Fruit fly (Drosophila melanogaster): ENCODE measurements around the gene Arglu1.

Gene Arglu1

DNA sequence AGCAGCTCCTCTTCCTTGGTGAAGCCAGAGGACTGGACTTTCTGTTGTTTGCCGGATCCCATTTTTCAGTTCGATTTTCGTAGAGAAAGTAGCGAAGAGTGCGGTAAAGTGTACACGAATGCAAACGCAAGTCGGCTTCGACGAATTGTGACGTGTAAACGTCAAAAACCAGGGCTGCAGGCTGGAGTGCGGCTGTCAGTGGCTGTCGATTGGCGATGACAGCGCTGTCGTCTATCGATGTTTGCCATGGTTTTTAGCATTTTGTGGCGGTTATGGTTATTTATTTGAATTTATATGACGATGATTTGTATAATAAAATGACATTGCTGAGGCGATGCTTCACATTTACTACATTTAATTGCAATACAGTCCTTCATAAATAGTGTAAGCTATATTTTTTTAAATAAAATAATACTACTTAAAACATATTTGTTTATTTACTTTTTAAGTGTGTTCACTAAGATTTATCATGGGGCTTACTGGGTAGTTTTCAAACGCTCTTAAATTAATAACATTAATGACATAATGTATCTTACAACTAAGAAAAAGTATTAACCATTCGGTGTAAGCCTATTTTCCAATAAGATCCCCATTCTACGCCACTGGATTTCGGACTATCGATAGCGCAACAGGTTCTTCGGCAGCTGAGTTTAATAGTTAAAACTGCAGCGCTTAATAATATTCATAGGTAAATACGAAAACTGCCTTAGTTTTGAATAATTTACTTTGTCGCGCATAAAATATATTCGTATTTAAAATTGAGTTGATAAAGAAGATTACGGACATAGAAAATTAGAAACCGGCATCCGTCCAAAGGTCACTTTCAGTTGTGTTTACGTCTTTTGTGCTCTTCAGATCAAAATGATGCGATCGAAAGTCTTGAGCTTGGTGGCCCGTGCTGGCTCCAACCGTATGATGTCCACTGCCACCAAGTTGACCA lies 19.6 kb downstream of the Arglu1 start, which contains the start of the genes CG5885 and CG4598 (continued):
- TF ChIP-seq caup (GFP tag; optimal IDR thresholded peaks at IDR 0.05; ENCODE audit: severe bottlenecking): peak; percentile 59
- peak; percentile 44 for TF ChIP-seq Abd-B (GFP tag; optimal IDR thresholded peaks at IDR 0.05)
- no peak for TF ChIP-seq jigr1 (GFP tag; IDR thresholded peaks at IDR 0.05)
- no peak for TF ChIP-seq CG8089 (GFP tag; optimal IDR thresholded peaks at IDR 0.05)
- peak; percentile 73 for TF ChIP-seq gsb-n (tag; optimal IDR thresholded peaks at IDR 0.05)
- TF ChIP-seq sqz (GFP tag; optimal IDR thresholded peaks at IDR 0.05): no peak
- TF ChIP-seq CG6272 (GFP tag; IDR thresholded peaks at IDR 0.05): no peak; the same call in 1 of the 2 replicates
- TF ChIP-seq CG15479 (GFP tag; optimal IDR thresholded peaks at IDR 0.05): no peak
- 0 out of 2 replicates have a peak, but pooled peaks have one; percentile 28 for TF ChIP-seq CG11696 (GFP tag; IDR thresholded peaks at IDR 0.05)
- peak; percentile 80 for TF ChIP-seq unc-4 (GFP tag; IDR thresholded peaks at IDR 0.05; ENCODE audit: partially characterized antibody)
- 0 out of 2 replicates have a peak, but pooled peaks have one; percentile 37 for TF ChIP-seq CG2129 (GFP tag; IDR thresholded peaks at IDR 0.05; ENCODE audit: partially characterized antibody)
- TF ChIP-seq Lhr (GFP tag; optimal IDR thresholded peaks at IDR 0.05): peak; percentile 44
- TF ChIP-seq Rx (GFP tag; IDR thresholded peaks at IDR 0.05): peak; percentile 35; the same call in 1 of the 2 replicates
- peak; percentile 77 for TF ChIP-seq Dll (GFP tag; IDR thresholded peaks at IDR 0.05; ENCODE audit: partially characterized antibody)
- peak; percentile 70 for TF ChIP-seq unpg (GFP tag; optimal IDR thresholded peaks at IDR 0.05)
- no peak; the same call in 1 of the 3 replicates for TF ChIP-seq CG14050 (GFP tag; IDR thresholded peaks at IDR 0.05)
- TF ChIP-seq CG17186 (GFP tag; optimal IDR thresholded peaks at IDR 0.05): peak; percentile 71
- TF ChIP-seq sens-2 (GFP tag; IDR thresholded peaks at IDR 0.05): peak; percentile 72; the same call in 1 of the 2 replicates
- no peak for TF ChIP-seq CHES-1-like (GFP tag; optimal IDR thresholded peaks at IDR 0.05)
- peak in 1 of 3 experiments; percentile 71 for TF ChIP-seq lola (GFP tag; optimal IDR thresholded peaks at IDR 0.05)
- peak; percentile 75 for TF ChIP-seq Hmr (GFP tag; optimal IDR thresholded peaks at IDR 0.05)
- TF ChIP-seq CG30403 (GFP tag; optimal IDR thresholded peaks at IDR 0.05): peak; percentile 77
- no peak; the same call in 1 of the 2 replicates for TF ChIP-seq sim (GFP tag; IDR thresholded peaks at IDR 0.05)
- TF ChIP-seq CG11456 (GFP tag; IDR thresholded peaks at IDR 0.05): peak; percentile 63
- TF ChIP-seq Gsc (GFP tag; IDR thresholded peaks at IDR 0.05): no peak
- TF ChIP-seq CG18619 (GFP tag; optimal IDR thresholded peaks at IDR 0.05): peak; percentile 69
- TF ChIP-seq Mrtf (GFP tag; IDR thresholded peaks at IDR 0.05): peak; percentile 65; the same call in 2 of the 3 replicates
- peak; percentile 89 for TF ChIP-seq YL-1 (GFP tag; optimal IDR thresholded peaks at IDR 0.05)
- peak; percentile 66; the same call in 2 of the 3 replicates for TF ChIP-seq CG11695 (GFP tag; IDR thresholded peaks at IDR 0.05)
- peak; percentile 56 for TF ChIP-seq CG15696 (tag; optimal IDR thresholded peaks at IDR 0.05)
- TF ChIP-seq ftz-f1 (GFP tag; optimal IDR thresholded peaks at IDR 0.05): no peak
- TF ChIP-seq CG7556 (GFP tag; optimal IDR thresholded peaks at IDR 0.05): peak; percentile 71
- peak; percentile 54 for TF ChIP-seq chn (GFP tag; optimal IDR thresholded peaks at IDR 0.05)
- TF ChIP-seq CG12219 (GFP tag; optimal IDR thresholded peaks at IDR 0.05): peak; percentile 59
- no peak for TF ChIP-seq CG4404 (GFP tag; IDR thresholded peaks at IDR 0.05)
- no peak for TF ChIP-seq Dip2 (GFP tag; IDR thresholded peaks at IDR 0.05)
- TF ChIP-seq NFAT (GFP tag; IDR thresholded peaks at IDR 0.05): peak; percentile 50
- peak; percentile 3 for TF ChIP-seq CG34376 (GFP tag; optimal IDR thresholded peaks at IDR 0.05)
- 0 out of 2 replicates have a peak, but pooled peaks have one; percentile 13 for TF ChIP-seq CG16779 (GFP tag; IDR thresholded peaks at IDR 0.05)
- peak; percentile 55; the same call in 1 of the 2 replicates for TF ChIP-seq onecut (GFP tag; IDR thresholded peaks at IDR 0.05)
- TF ChIP-seq sr (GFP tag; IDR thresholded peaks at IDR 0.05): no peak; the same call in 2 of the 3 replicates
- no peak for TF ChIP-seq HLHmδ (GFP tag; optimal IDR thresholded peaks at IDR 0.05)
- TF ChIP-seq vvl (GFP tag; IDR thresholded peaks at IDR 0.05): peak; percentile 81
- peak; percentile 72; the same call in 2 of the 3 replicates for TF ChIP-seq zen2 (GFP tag; IDR thresholded peaks at IDR 0.05; ENCODE audit: partially characterized antibody)
- no peak for TF ChIP-seq gt (GFP tag; IDR thresholded peaks at IDR 0.05)
- TF ChIP-seq C15 (GFP tag; IDR thresholded peaks at IDR 0.05): 0 out of 3 replicates have a peak, but pooled peaks have one; percentile 17
- TF ChIP-seq CG8388 (GFP tag; optimal IDR thresholded peaks at IDR 0.05): peak; percentile 68
